Worm (Caenorhabditis elegans) whole organism, late embryonic: ENCODE data around the gene F46C5.7.

Experiments
- che-1 ChIP-seq: sonication (generic microtip); optimal IDR thresholded peaks from 2 replicates; lab custom pipeline; 2016; ENCODE audit warnings: mild to moderate bottlenecking, missing genetic modification characterization, missing compliant biosample characterization
- unc-3 ChIP-seq, 2 experiments: fragments of 200-800 bp in 1 of 2; sonication (Bioruptor generic) in 1 of 2; sonication (generic microtip) in 1 of 2; conservative IDR thresholded peaks in 1 of 2; optimal IDR thresholded peaks in 1 of 2; 2 replicates each; pipeline versions ENCODE4 v1.3.6 to Lab custom; 2016 to 2022; ENCODE audit warnings: missing compliant biosample characterization in 2 of 2, missing genetic modification characterization in 2 of 2, missing genetic modification reagents in 1 of 2

ce11 chrII:8844465-8845126, 5.5 kb downstream of the F46C5.7 start, which contains the start of gene F46C5.6:
- TF ChIP-seq unc-3 (GFP tag; conservative IDR thresholded peaks at IDR 0.05; lab: Robert Waterston, UW) (no peak), unc-3 (tag; optimal IDR thresholded peaks at IDR 0.05; lab: Kevin White, UChicago) (no peak), che-1 (no peak)
